Worm (Caenorhabditis elegans): ENCODE data around the gene Y38A10A.2.

- TF ChIP-seq fkh-3 (tag; optimal IDR thresholded peaks at IDR 0.05): no peak
- no peak for TF ChIP-seq ets-4 (GFP tag; optimal IDR thresholded peaks at IDR 0.05)
- no peak for TF ChIP-seq efl-1 (GFP tag; optimal IDR thresholded peaks at IDR 0.05)
- no peak for TF ChIP-seq nhr-27 (tag; optimal IDR thresholded peaks at IDR 0.05)
- no peak for TF ChIP-seq ZK185.1 (tag; optimal IDR thresholded peaks at IDR 0.05; ENCODE audit: poor library complexity, severe bottlenecking)
- no peak for TF ChIP-seq ztf-25 (GFP tag; IDR thresholded peaks at IDR 0.05)
- TF ChIP-seq F22D6.2 (tag; optimal IDR thresholded peaks at IDR 0.05): no peak
- no peak for TF ChIP-seq mel-28 (tag; optimal IDR thresholded peaks at IDR 0.05; ENCODE audit: borderline replicate concordance)
- TF ChIP-seq unc-62 (GFP tag; optimal IDR thresholded peaks at IDR 0.05): no peak
- no peak for TF ChIP-seq ceh-100 (GFP tag; IDR thresholded peaks at IDR 0.05)
- TF ChIP-seq rec-8 (tag; optimal IDR thresholded peaks at IDR 0.05): no peak
- TF ChIP-seq K12H6.12 (tag; optimal IDR thresholded peaks at IDR 0.05): no peak
- no peak for TF ChIP-seq ceh-91 (GFP tag; IDR thresholded peaks at IDR 0.05)
Observed at ce11 chrV:6105374-6105773, 42.1 kb upstream of the Y38A10A.2 start, which contains the start of gene atf-8.
